Fruit fly (Drosophila melanogaster): ENCODE data around the gene ntc.

The ntc gene

dm6 chr3L:3814010-3814833 is 8.0 kb upstream of the ntc start, which contains the start of gene Scsalpha1 (continued):
- TF ChIP-seq gsb-n (tag; optimal IDR thresholded peaks at IDR 0.05) (peak; percentile 16), slou (GFP tag; optimal IDR thresholded peaks at IDR 0.05) (no peak), Rfx (GFP tag; IDR thresholded peaks at IDR 0.05) (peak; percentile 61), pan (optimal IDR thresholded peaks at IDR 0.05) (no peak), pan (GFP tag; optimal IDR thresholded peaks at IDR 0.05 in 1 of 2, IDR thresholded peaks at IDR 0.05 in 1 of 2) (peak in 1 of 2 experiments; percentile 62), fu2 (GFP tag; optimal IDR thresholded peaks at IDR 0.05) (peak; percentile 6), sd (tag; optimal IDR thresholded peaks at IDR 0.05) (peak; percentile 26), fru (optimal IDR thresholded peaks at IDR 0.05) (no peak), Abd-B (GFP tag; optimal IDR thresholded peaks at IDR 0.05) (no peak), zen2 (GFP tag; IDR thresholded peaks at IDR 0.05; ENCODE audit: partially characterized antibody) (peak; percentile 98), Fer2 (tag; optimal IDR thresholded peaks at IDR 0.05) (no peak), CG10366 (GFP tag; IDR thresholded peaks at IDR 0.05) (peak; percentile 56), eve (GFP tag; optimal IDR thresholded peaks at IDR 0.05) (no peak), CG2120 (GFP tag; optimal IDR thresholded peaks at IDR 0.05) (peak; percentile 48), sisA (GFP tag; IDR thresholded peaks at IDR 0.05) (peak; percentile 33; the same call in 1 of the 2 replicates), CG5180 (GFP tag; optimal IDR thresholded peaks at IDR 0.05) (peak; percentile 1), Eip74EF (GFP tag; optimal IDR thresholded peaks at IDR 0.05) (no peak), Gug (GFP tag; IDR thresholded peaks at IDR 0.05) (peak; percentile 24; the same call in 1 of the 4 replicates), CG10274 (GFP tag; optimal IDR thresholded peaks at IDR 0.05) (no peak), E2f2 (GFP tag; IDR thresholded peaks at IDR 0.05) (peak; percentile 58), CG11696 (GFP tag; IDR thresholded peaks at IDR 0.05) (peak; percentile 40; the same call in 1 of the 2 replicates), CG1792 (GFP tag; optimal IDR thresholded peaks at IDR 0.05) (no peak), Kr (GFP tag; optimal IDR thresholded peaks at IDR 0.05) (no peak), crp (GFP tag; optimal IDR thresholded peaks at IDR 0.05) (peak; percentile 6 to 82), CG10267 (tag; optimal IDR thresholded peaks at IDR 0.05) (peak; percentile 67), bsh (GFP tag; optimal IDR thresholded peaks at IDR 0.05) (peak; percentile 38 to 43), Elba2 (GFP tag; optimal IDR thresholded peaks at IDR 0.05) (no peak), CG7372 (GFP tag; IDR thresholded peaks at IDR 0.05) (0 out of 2 replicates have a peak, but pooled peaks have one; percentile 19), CG10979 (tag; optimal IDR thresholded peaks at IDR 0.05) (peak; percentile 20), Bgb (GFP tag; IDR thresholded peaks at IDR 0.05; ENCODE audit: partially characterized antibody) (peak; percentile 100), gce (GFP tag; IDR thresholded peaks at IDR 0.05) (peak; percentile 14; the same call in 1 of the 3 replicates), Side (GFP tag; optimal IDR thresholded peaks at IDR 0.05) (no peak), YL-1 (GFP tag; optimal IDR thresholded peaks at IDR 0.05) (peak; percentile 81), Sox100B (GFP tag; optimal IDR thresholded peaks at IDR 0.05) (no peak), CG11456 (GFP tag; IDR thresholded peaks at IDR 0.05) (peak; percentile 66; the same call in 1 of the 3 replicates), D19A (tag; optimal IDR thresholded peaks at IDR 0.05) (peak; percentile 41), sens (GFP tag) (peak; percentile 65), Dad (GFP tag; optimal IDR thresholded peaks at IDR 0.05) (no peak), her (GFP tag; optimal IDR thresholded peaks at IDR 0.05) (no peak), CG8089 (GFP tag; optimal IDR thresholded peaks at IDR 0.05) (no peak), CG3163 (GFP tag; optimal IDR thresholded peaks at IDR 0.05) (peak; percentile 12), Poxn (GFP tag; IDR thresholded peaks at IDR 0.05) (no peak), HLH54F (GFP tag; optimal IDR thresholded peaks at IDR 0.05) (peak; percentile 12), rib (GFP tag; IDR thresholded peaks at IDR 0.05) (no peak; the same call in 1 of the 2 replicates), CG3407 (GFP tag; optimal IDR thresholded peaks at IDR 0.05) (no peak), Scr (GFP tag; IDR thresholded peaks at IDR 0.05; ENCODE audit: partially characterized antibody) (peak; percentile 98), Dref (GFP tag; IDR thresholded peaks at IDR 0.05) (peak; percentile 99), tin (GFP tag; optimal IDR thresholded peaks at IDR 0.05) (no peak), psq (GFP tag; optimal IDR thresholded peaks at IDR 0.05) (no peak)
